Worm (Caenorhabditis elegans) whole organism, mixed stage, embryonic: ENCODE measurements around the gene C02B8.12.

ENCODE experiments used
- M03D4.4 ChIP-seq: sonication (generic microtip); optimal IDR thresholded peaks from 2 replicates; lab custom pipeline; 2017; ENCODE audit warnings: mild to moderate bottlenecking, missing genetic modification characterization, missing compliant biosample characterization
- bed-3 ChIP-seq: fragments of 200-800 bp; sonication (Bioruptor generic); optimal IDR thresholded peaks from 3 replicates; lab custom pipeline; 2018; ENCODE audit warnings: mild to moderate bottlenecking, missing genetic modification characterization, moderate library complexity, missing compliant biosample characterization
- blmp-1 ChIP-seq: fragments of 150-350 bp; optimal IDR thresholded peaks from 2 replicates; lab custom pipeline; 2014; ENCODE audit warnings: missing biosample characterization, missing genetic modification characterization
- ceh-39 ChIP-seq: fragments of 150-350 bp; optimal IDR thresholded peaks from 2 replicates; lab custom pipeline; 2014; ENCODE audit warnings: missing biosample characterization, missing genetic modification characterization
- ceh-43 ChIP-seq: fragments of 200-800 bp; sonication (Bioruptor generic); optimal IDR thresholded peaks from 2 replicates; lab custom pipeline; 2018; ENCODE audit warnings: mild to moderate bottlenecking, missing genetic modification characterization, moderate library complexity, missing compliant biosample characterization
- ceh-83 ChIP-seq: fragments of 200-800 bp; sonication (Bioruptor generic); optimal IDR thresholded peaks from 2 replicates; lab custom pipeline; 2018; ENCODE audit warnings: mild to moderate bottlenecking, missing genetic modification characterization, missing compliant biosample characterization
- ces-1 ChIP-seq: fragments of 150-350 bp; optimal IDR thresholded peaks from 2 replicates; lab custom pipeline; 2014; ENCODE audit warnings: missing biosample characterization, missing genetic modification reagents, missing genetic modification characterization
- cnd-1 ChIP-seq: fragments of 200-800 bp; sonication (Bioruptor generic); optimal IDR thresholded peaks from 2 replicates; lab custom pipeline; 2018; ENCODE audit warnings: mild to moderate bottlenecking, missing genetic modification characterization, missing compliant biosample characterization
- drap-1 ChIP-seq: fragments of 200-800 bp; sonication (Bioruptor generic); optimal IDR thresholded peaks from 3 replicates; lab custom pipeline; 2018; ENCODE audit warnings: mild to moderate bottlenecking, missing genetic modification characterization, missing compliant biosample characterization
- elt-3 ChIP-seq: fragments of 150-350 bp; optimal IDR thresholded peaks from 2 replicates; lab custom pipeline; 2014; ENCODE audit warnings: missing biosample characterization, missing genetic modification characterization
- flh-1 ChIP-seq: fragments of 200-800 bp; sonication (Bioruptor generic); optimal IDR thresholded peaks from 2 replicates; lab custom pipeline; 2018; ENCODE audit warnings: mild to moderate bottlenecking, missing genetic modification characterization, moderate library complexity, missing compliant biosample characterization
- ham-2 ChIP-seq: fragments of 200-800 bp; sonication (Bioruptor generic); optimal IDR thresholded peaks from 2 replicates; lab custom pipeline; 2018; ENCODE audit warnings: mild to moderate bottlenecking, missing genetic modification characterization, missing compliant biosample characterization
- hlh-1 ChIP-seq: fragments of 150-350 bp; optimal IDR thresholded peaks from 2 replicates; lab custom pipeline; 2014; ENCODE audit warnings: missing biosample characterization, missing genetic modification reagents, missing genetic modification characterization
- lin-13 ChIP-seq: fragments of 150-350 bp; optimal IDR thresholded peaks from 2 replicates; lab custom pipeline; 2014; ENCODE audit warnings: missing biosample characterization, missing genetic modification characterization
- lin-32 ChIP-seq: fragments of 200-800 bp; sonication (Bioruptor generic); optimal IDR thresholded peaks from 2 replicates; lab custom pipeline; 2018; ENCODE audit warnings: mild to moderate bottlenecking, missing genetic modification characterization, missing compliant biosample characterization
- lsy-2 ChIP-seq: fragments of 150-350 bp; optimal IDR thresholded peaks from 2 replicates; lab custom pipeline; 2014; ENCODE audit warnings: missing biosample characterization, missing genetic modification characterization
- mep-1 ChIP-seq: fragments of 150-350 bp; optimal IDR thresholded peaks from 2 replicates; lab custom pipeline; 2017; ENCODE audit warnings: missing biosample characterization, missing genetic modification reagents, missing genetic modification characterization, inconsistent platforms
- mls-2 ChIP-seq: sonication (generic microtip); optimal IDR thresholded peaks from 2 replicates; lab custom pipeline; 2016; ENCODE audit warnings: mild to moderate bottlenecking, missing genetic modification characterization, moderate library complexity, missing compliant biosample characterization
- nhr-12 ChIP-seq: fragments of 150-350 bp; optimal IDR thresholded peaks from 2 replicates; lab custom pipeline; 2014; ENCODE audit warnings: missing biosample characterization, missing genetic modification characterization
- nhr-2 ChIP-seq: fragments of 150-350 bp; optimal IDR thresholded peaks from 2 replicates; lab custom pipeline; 2014; ENCODE audit warnings: missing biosample characterization, missing genetic modification characterization
- nhr-237 ChIP-seq: fragments of 150-350 bp; optimal IDR thresholded peaks from 2 replicates; lab custom pipeline; 2014; ENCODE audit warnings: missing biosample characterization, missing genetic modification characterization
- nhr-28 ChIP-seq: fragments of 150-350 bp; optimal IDR thresholded peaks from 2 replicates; lab custom pipeline; 2014; ENCODE audit warnings: missing biosample characterization, missing genetic modification characterization
- nhr-76 ChIP-seq: sonication (generic microtip); optimal IDR thresholded peaks from 2 replicates; lab custom pipeline; 2017; ENCODE audit warnings: missing biosample characterization, missing genetic modification characterization
- pha-4 ChIP-seq: fragments of 150-350 bp; optimal IDR thresholded peaks from 2 replicates; lab custom pipeline; 2018; ENCODE audit warnings: missing biosample characterization, missing genetic modification reagents, missing genetic modification characterization
- sem-2 ChIP-seq: fragments of 200-800 bp; sonication (Bioruptor generic); optimal IDR thresholded peaks from 2 replicates; lab custom pipeline; 2018; ENCODE audit warnings: mild to moderate bottlenecking, missing genetic modification characterization, missing compliant biosample characterization
- snpc-4 ChIP-seq: fragments of 150-350 bp; optimal IDR thresholded peaks from 2 replicates; lab custom pipeline; 2014; ENCODE audit warnings: missing biosample characterization, missing genetic modification characterization
- sptf-1 ChIP-seq: sonication (generic microtip); optimal IDR thresholded peaks from 2 replicates; lab custom pipeline; 2017; ENCODE audit warnings: mild to moderate bottlenecking, missing genetic modification characterization, moderate library complexity, missing compliant biosample characterization
- tbx-8 ChIP-seq: fragments of 200-800 bp; sonication (Bioruptor generic); optimal IDR thresholded peaks from 2 replicates; lab custom pipeline; 2018; ENCODE audit warnings: mild to moderate bottlenecking, missing genetic modification characterization, moderate library complexity, missing compliant biosample characterization
- unc-120 ChIP-seq: sonication (generic microtip); optimal IDR thresholded peaks from 2 replicates; lab custom pipeline; 2017; ENCODE audit warnings: missing genetic modification characterization, missing compliant biosample characterization; ENCODE audit not compliant: poor library complexity, severe bottlenecking
- unc-39 ChIP-seq: fragments of 150-350 bp; optimal IDR thresholded peaks from 2 replicates; lab custom pipeline; 2014; ENCODE audit warnings: missing biosample characterization, missing genetic modification characterization
- unc-62 ChIP-seq: fragments of 150-350 bp; optimal IDR thresholded peaks from 2 replicates; lab custom pipeline; 2014; ENCODE audit warnings: missing biosample characterization, missing genetic modification reagents, missing genetic modification characterization
- zip-8 ChIP-seq: fragments of 150-350 bp; optimal IDR thresholded peaks from 2 replicates; lab custom pipeline; 2014; ENCODE audit warnings: missing biosample characterization, missing genetic modification characterization
- ztf-11 ChIP-seq: fragments of 150-350 bp; optimal IDR thresholded peaks from 2 replicates; lab custom pipeline; 2014; ENCODE audit warnings: missing biosample characterization, missing genetic modification characterization

C02B8.12 gene

ce11 chrX:8078899-8079298 lies 44.3 kb downstream of the C02B8.12 start:
- TF ChIP-seq pha-4 (tag; lab: Kevin White, UChicago) (no peak), bed-3 (GFP tag; lab: Kevin White, UChicago) (no peak), ham-2 (GFP tag; lab: Kevin White, UChicago) (no peak), lin-32 (no peak), unc-120 (tag; lab: Kevin White, UChicago) (no peak), nhr-28 (tag; lab: Kevin White, UChicago) (no peak), blmp-1 (no peak), cnd-1 (no peak), nhr-76 (no peak), hlh-1 (tag; lab: Kevin White, UChicago) (no peak)

- TF ChIP-seq lin-32, result no peak
- TF ChIP-seq elt-3 (tag; lab: Kevin White, UChicago), result no peak
- TF ChIP-seq nhr-28 (tag; lab: Kevin White, UChicago), result no peak
- TF ChIP-seq ztf-11, result no peak
- TF ChIP-seq bed-3 (GFP tag; lab: Kevin White, UChicago), result no peak
- TF ChIP-seq unc-39, result no peak
- TF ChIP-seq ceh-43 (GFP tag; lab: Kevin White, UChicago), result no peak
- no peak for TF ChIP-seq hlh-1 (tag; lab: Kevin White, UChicago)
- TF ChIP-seq tbx-8 (GFP tag; lab: Kevin White, UChicago), result no peak
- no peak for TF ChIP-seq mls-2
- TF ChIP-seq M03D4.4 (tag; lab: Kevin White, UChicago), result no peak
- no peak for TF ChIP-seq nhr-76
- no peak for TF ChIP-seq flh-1 (GFP tag; lab: Kevin White, UChicago)
- TF ChIP-seq ces-1 (GFP tag; lab: Kevin White, UChicago), result no peak
- no peak for TF ChIP-seq unc-62
- no peak for TF ChIP-seq ceh-39 (tag; lab: Kevin White, UChicago)
- no peak for TF ChIP-seq mep-1 (tag; lab: Kevin White, UChicago)
- TF ChIP-seq lsy-2 (tag; lab: Kevin White, UChicago), result no peak
- TF ChIP-seq drap-1 (GFP tag; lab: Kevin White, UChicago), result no peak
- no peak for TF ChIP-seq snpc-4 (tag; lab: Kevin White, UChicago)
Measured at ce11 chrX:8078374-8078773, 44.8 kb downstream of the C02B8.12 start.

- no peak for TF ChIP-seq zip-8
- TF ChIP-seq sem-2 (GFP tag; lab: Kevin White, UChicago), result no peak
- TF ChIP-seq M03D4.4 (tag; lab: Kevin White, UChicago), result no peak
- no peak for TF ChIP-seq unc-62
- TF ChIP-seq ces-1 (GFP tag; lab: Kevin White, UChicago), result no peak
- no peak for TF ChIP-seq elt-3 (tag; lab: Kevin White, UChicago)
- TF ChIP-seq snpc-4 (tag; lab: Kevin White, UChicago), result no peak
- no peak for TF ChIP-seq blmp-1
Measured at ce11 chrX:8077748-8078147, 45.4 kb downstream of the C02B8.12 start, which contains the start of gene C46F2.1. Gene C46F2.1 (plus strand): TSS chrX:8078048.

- TF ChIP-seq hlh-1 (tag; lab: Kevin White, UChicago), result no peak
- TF ChIP-seq unc-120 (tag; lab: Kevin White, UChicago), result no peak
- TF ChIP-seq snpc-4 (tag; lab: Kevin White, UChicago), result no peak
- no peak for TF ChIP-seq lsy-2 (tag; lab: Kevin White, UChicago)
- no peak for TF ChIP-seq pha-4 (tag; lab: Kevin White, UChicago)
- TF ChIP-seq nhr-2 (tag; lab: Kevin White, UChicago), result no peak
- no peak for TF ChIP-seq sptf-1 (tag; lab: Kevin White, UChicago)
- TF ChIP-seq ceh-83 (GFP tag; lab: Kevin White, UChicago), result no peak
- no peak for TF ChIP-seq elt-3 (tag; lab: Kevin White, UChicago)
- TF ChIP-seq nhr-237 (tag; lab: Kevin White, UChicago), result no peak
- TF ChIP-seq lin-32, result no peak
- TF ChIP-seq lin-13 (tag; lab: Kevin White, UChicago), result no peak
- TF ChIP-seq mep-1 (tag; lab: Kevin White, UChicago), result no peak
- no peak for TF ChIP-seq zip-8
- no peak for TF ChIP-seq unc-39
- TF ChIP-seq blmp-1, result no peak
- no peak for TF ChIP-seq ces-1 (GFP tag; lab: Kevin White, UChicago)
- no peak for TF ChIP-seq nhr-76
- TF ChIP-seq tbx-8 (GFP tag; lab: Kevin White, UChicago), result no peak
- no peak for TF ChIP-seq nhr-12
Measured at ce11 chrX:8074527-8074926, 48.6 kb downstream of the C02B8.12 start.
